Fruit fly (Drosophila melanogaster) whole organism, embryonic: ENCODE measurements around the gene Mgat4a.

Source experiments
- ATbp ChIP-seq: fragments of 200-800 bp; sonication (Bioruptor generic); optimal IDR thresholded peaks from 2 replicates; lab custom pipeline; 2017; ENCODE audit warnings: missing biosample characterization, mild to moderate bottlenecking, missing genetic modification characterization, missing genetic modification reagents
- Adf1 ChIP-seq: fragments of 200-800 bp; sonication (Bioruptor generic); IDR thresholded peaks from 2 replicates; pipeline ENCODE4 v1.3.6; 2022; ENCODE audit warnings: missing biosample characterization, missing genetic modification characterization
- Atf-2 ChIP-seq: fragments of 200-800 bp; sonication (Bioruptor generic); optimal IDR thresholded peaks from 2 replicates; lab custom pipeline; 2016; ENCODE audit warnings: missing biosample characterization, missing genetic modification characterization
- Atf6 ChIP-seq: fragments of 200-800 bp; sonication (Bioruptor generic); IDR thresholded peaks from 2 replicates; pipeline ENCODE4 v1.3.6; 2022; ENCODE audit warnings: missing biosample characterization, missing genetic modification characterization
- Awh ChIP-seq: fragments of 200-800 bp; sonication (Bioruptor generic); IDR thresholded peaks from 2 replicates; pipeline ENCODE4, ENCODE4 v1.3.6; 2022; ENCODE audit warnings: missing biosample characterization, missing genetic modification characterization
- CG10431 ChIP-seq: fragments of 200-800 bp; sonication (Bioruptor generic); optimal IDR thresholded peaks from 3 replicates; lab custom pipeline; 2018; ENCODE audit warnings: missing biosample characterization, mild to moderate bottlenecking, missing genetic modification characterization
- CG11398 ChIP-seq: fragments of 200-800 bp; sonication (Bioruptor generic); optimal IDR thresholded peaks from 2 replicates; lab custom pipeline; 2016; ENCODE audit warnings: missing biosample characterization, missing genetic modification characterization
- CG11456 ChIP-seq: fragments of 200-800 bp; sonication (Bioruptor generic); IDR thresholded peaks from 3 replicates; pipeline ENCODE4 v1.3.6; 2022; ENCODE audit warnings: missing biosample characterization, missing genetic modification characterization
- CG1529 ChIP-seq: fragments of 200-800 bp; sonication (Bioruptor generic); optimal IDR thresholded peaks from 3 replicates; lab custom pipeline; 2018; ENCODE audit warnings: missing biosample characterization, missing genetic modification characterization
- CG17385 ChIP-seq: fragments of 200-800 bp; sonication (Bioruptor generic); optimal IDR thresholded peaks from 3 replicates; lab custom pipeline; 2018; ENCODE audit warnings: missing biosample characterization, mild to moderate bottlenecking, missing genetic modification characterization
- CG17912 ChIP-seq: fragments of 200-800 bp; sonication (Bioruptor generic); optimal IDR thresholded peaks from 2 replicates; lab custom pipeline; 2018; ENCODE audit warnings: missing biosample characterization, mild to moderate bottlenecking, missing genetic modification characterization
- CG2199 ChIP-seq: fragments of 200-800 bp; sonication (Bioruptor generic); IDR thresholded peaks from 3 replicates; pipeline ENCODE4 v1.3.6; 2022; ENCODE audit warnings: missing biosample characterization, missing genetic modification characterization
- CG31224 ChIP-seq: fragments of 200-800 bp; sonication (Bioruptor generic); IDR thresholded peaks from 2 replicates; pipeline ENCODE4 v1.3.6; 2022; ENCODE audit warnings: missing biosample characterization, missing genetic modification characterization
- CG31365 ChIP-seq: fragments of 200-800 bp; sonication (Bioruptor generic); optimal IDR thresholded peaks from 2 replicates; lab custom pipeline; 2018; ENCODE audit warnings: missing biosample characterization, mild to moderate bottlenecking, missing genetic modification characterization
- CG33557 ChIP-seq: fragments of 200-800 bp; sonication (Bioruptor generic); optimal IDR thresholded peaks from 2 replicates; lab custom pipeline; 2019; ENCODE audit warnings: missing biosample characterization, mild to moderate bottlenecking, missing genetic modification characterization, moderate library complexity
- CG34224 ChIP-seq: fragments of 200-800 bp; sonication (Bioruptor generic); IDR thresholded peaks from 3 replicates; pipeline ENCODE4 v1.3.6; 2022; ENCODE audit warnings: missing biosample characterization, missing genetic modification characterization; ENCODE audit not compliant: partially characterized antibody
- CG4820 ChIP-seq: fragments of 200-800 bp; sonication (Bioruptor generic); optimal IDR thresholded peaks from 3 replicates; lab custom pipeline; 2016; ENCODE audit warnings: missing biosample characterization, missing genetic modification characterization
- CG6175 ChIP-seq: fragments of 200-800 bp; sonication (Bioruptor generic); IDR thresholded peaks from 3 replicates; pipeline ENCODE4 v1.3.6; 2022; ENCODE audit warnings: missing biosample characterization, missing genetic modification characterization
- CG8281 ChIP-seq: fragments of 200-800 bp; sonication (Bioruptor generic); optimal IDR thresholded peaks from 2 replicates; lab custom pipeline; 2018; ENCODE audit warnings: missing biosample characterization, mild to moderate bottlenecking, missing genetic modification characterization, moderate library complexity
- CG8359 ChIP-seq: fragments of 200-800 bp; sonication (Bioruptor generic); optimal IDR thresholded peaks from 2 replicates; lab custom pipeline; 2017; ENCODE audit warnings: missing biosample characterization, mild to moderate bottlenecking, missing genetic modification characterization, borderline replicate concordance
- CG9727 ChIP-seq: fragments of 200-800 bp; sonication (Bioruptor generic); optimal IDR thresholded peaks from 3 replicates; lab custom pipeline; 2017; ENCODE audit warnings: missing biosample characterization, mild to moderate bottlenecking, missing genetic modification characterization
- CrebB ChIP-seq: fragments of 200-800 bp; sonication (Bioruptor generic); optimal IDR thresholded peaks from 3 replicates; lab custom pipeline; 2018; ENCODE audit warnings: missing biosample characterization, mild to moderate bottlenecking, missing genetic modification characterization
- Dip3 ChIP-seq: fragments of 200-800 bp; sonication (Bioruptor generic); optimal IDR thresholded peaks from 3 replicates; lab custom pipeline; 2016; ENCODE audit warnings: missing biosample characterization, missing genetic modification characterization
- Doc3 ChIP-seq: fragments of 200-800 bp; sonication (Bioruptor generic); IDR thresholded peaks from 3 replicates; pipeline ENCODE4 v1.3.6; 2022; ENCODE audit warnings: missing biosample characterization, missing genetic modification characterization; ENCODE audit not compliant: partially characterized antibody
- Eip74EF ChIP-seq, 2 experiments: fragments of 200-800 bp in 1 of 2; fragments of >200 bp in 1 of 2; sonication (Bioruptor generic) in 1 of 2; optimal IDR thresholded peaks; 2 replicates each; lab custom pipeline; 2017 to 2019; ENCODE audit warnings: missing biosample characterization in 2 of 2, missing genetic modification characterization in 2 of 2, mild to moderate bottlenecking in 1 of 2, moderate library complexity in 1 of 2
- Nf-YA ChIP-seq: fragments of 200-800 bp; sonication (Bioruptor generic); IDR thresholded peaks from 2 replicates; pipeline ENCODE4 v1.3.6; 2022; ENCODE audit warnings: missing biosample characterization, missing genetic modification characterization
- Nf-YB ChIP-seq: fragments of 200-800 bp; sonication (Bioruptor generic); optimal IDR thresholded peaks from 3 replicates; lab custom pipeline; 2019; ENCODE audit warnings: missing biosample characterization, mild to moderate bottlenecking, missing genetic modification characterization, moderate library complexity
- Xbp1 ChIP-seq: fragments of 200-800 bp; sonication (Bioruptor generic); optimal IDR thresholded peaks from 3 replicates; lab custom pipeline; 2016; ENCODE audit warnings: missing biosample characterization, mild to moderate bottlenecking, missing genetic modification characterization
- aop ChIP-seq: fragments of 200-800 bp; sonication (Bioruptor generic); IDR thresholded peaks from 2 replicates; pipeline ENCODE4 v1.3.6; 2022; ENCODE audit warnings: missing biosample characterization, missing genetic modification characterization
- ara ChIP-seq: fragments of 200-800 bp; sonication (Bioruptor generic); IDR thresholded peaks from 2 replicates; pipeline ENCODE4 v1.3.6; 2022; ENCODE audit warnings: missing biosample characterization, missing genetic modification characterization
- ash1 ChIP-seq: fragments of 200-800 bp; sonication (Bioruptor generic); optimal IDR thresholded peaks from 2 replicates; lab custom pipeline; 2018; ENCODE audit warnings: missing biosample characterization, mild to moderate bottlenecking, missing genetic modification characterization
- bab2 ChIP-seq: fragments of 200-800 bp; sonication (Bioruptor generic); optimal IDR thresholded peaks from 2 replicates; lab custom pipeline; 2016; ENCODE audit warnings: missing biosample characterization, missing genetic modification characterization
- dan ChIP-seq: fragments of 200-800 bp; sonication (Bioruptor generic); IDR thresholded peaks from 2 replicates; pipeline ENCODE4 v1.3.6; 2022; ENCODE audit warnings: missing biosample characterization, missing genetic modification characterization
- disco-r ChIP-seq: fragments of 200-800 bp; sonication (Bioruptor generic); optimal IDR thresholded peaks from 2 replicates; lab custom pipeline; 2016; ENCODE audit warnings: missing biosample characterization, missing genetic modification characterization
- ems ChIP-seq: fragments of 200-800 bp; sonication (Bioruptor generic); optimal IDR thresholded peaks from 3 replicates; lab custom pipeline; 2016; ENCODE audit warnings: missing biosample characterization, missing genetic modification characterization
- insv ChIP-seq, 2 experiments: fragments of 200-800 bp; sonication (Bioruptor generic); optimal IDR thresholded peaks; 3 replicates each; lab custom pipeline; 2016 to 2018; ENCODE audit warnings: missing biosample characterization in 2 of 2, missing genetic modification characterization in 2 of 2
- nmo ChIP-seq: fragments of 200-800 bp; sonication (Bioruptor generic); optimal IDR thresholded peaks from 2 replicates; lab custom pipeline; 2018; ENCODE audit warnings: missing biosample characterization, mild to moderate bottlenecking, missing genetic modification characterization, moderate library complexity
- pfk ChIP-seq: fragments of 200-800 bp; sonication (Bioruptor generic); optimal IDR thresholded peaks from 2 replicates; lab custom pipeline; 2018; ENCODE audit warnings: missing biosample characterization, mild to moderate bottlenecking, missing genetic modification characterization, moderate library complexity
- pzg ChIP-seq: fragments of 200-800 bp; sonication (Bioruptor generic); optimal IDR thresholded peaks from 3 replicates; lab custom pipeline; 2018; ENCODE audit warnings: missing biosample characterization, mild to moderate bottlenecking, missing genetic modification characterization, moderate library complexity
- ranshi ChIP-seq: fragments of 200-800 bp; sonication (Bioruptor generic); IDR thresholded peaks from 2 replicates; pipeline ENCODE4 v1.3.6; 2022; ENCODE audit warnings: missing biosample characterization, missing genetic modification characterization
- sc ChIP-seq, 3 experiments: fragments of >200 bp in 2 of 3; fragments of 200-800 bp in 1 of 3; sonication (Bioruptor generic) in 1 of 3; optimal IDR thresholded peaks; 2 replicates in 2 of 3; 3 replicates in 1 of 3; lab custom pipeline; 2017; ENCODE audit warnings: mild to moderate bottlenecking in 1 of 3, missing biosample characterization in 1 of 3, missing genetic modification characterization in 1 of 3, missing genetic modification reagents in 1 of 3
- sd ChIP-seq: fragments of 200-800 bp; sonication (Bioruptor generic); optimal IDR thresholded peaks from 3 replicates; lab custom pipeline; 2018; ENCODE audit warnings: missing biosample characterization, mild to moderate bottlenecking, missing genetic modification characterization, moderate library complexity
- so ChIP-seq: fragments of 200-800 bp; sonication (Bioruptor generic); IDR thresholded peaks from 3 replicates; pipeline ENCODE4 v1.3.6; 2022; ENCODE audit warnings: missing biosample characterization, missing genetic modification characterization
- sug ChIP-seq: fragments of 200-800 bp; optimal IDR thresholded peaks from 2 replicates; lab custom pipeline; 2019; ENCODE audit warnings: missing biosample characterization, mild to moderate bottlenecking, missing genetic modification characterization, moderate library complexity
- unc-4 ChIP-seq: fragments of 200-800 bp; sonication (Bioruptor generic); IDR thresholded peaks from 2 replicates; pipeline ENCODE4 v1.3.6; 2022; ENCODE audit warnings: missing biosample characterization, missing genetic modification characterization; ENCODE audit not compliant: partially characterized antibody
- wek ChIP-seq: fragments of 200-800 bp; sonication (Bioruptor generic); optimal IDR thresholded peaks from 3 replicates; lab custom pipeline; 2018; ENCODE audit warnings: missing biosample characterization, mild to moderate bottlenecking, missing genetic modification characterization, moderate library complexity

Mgat4a gene

DNA sequence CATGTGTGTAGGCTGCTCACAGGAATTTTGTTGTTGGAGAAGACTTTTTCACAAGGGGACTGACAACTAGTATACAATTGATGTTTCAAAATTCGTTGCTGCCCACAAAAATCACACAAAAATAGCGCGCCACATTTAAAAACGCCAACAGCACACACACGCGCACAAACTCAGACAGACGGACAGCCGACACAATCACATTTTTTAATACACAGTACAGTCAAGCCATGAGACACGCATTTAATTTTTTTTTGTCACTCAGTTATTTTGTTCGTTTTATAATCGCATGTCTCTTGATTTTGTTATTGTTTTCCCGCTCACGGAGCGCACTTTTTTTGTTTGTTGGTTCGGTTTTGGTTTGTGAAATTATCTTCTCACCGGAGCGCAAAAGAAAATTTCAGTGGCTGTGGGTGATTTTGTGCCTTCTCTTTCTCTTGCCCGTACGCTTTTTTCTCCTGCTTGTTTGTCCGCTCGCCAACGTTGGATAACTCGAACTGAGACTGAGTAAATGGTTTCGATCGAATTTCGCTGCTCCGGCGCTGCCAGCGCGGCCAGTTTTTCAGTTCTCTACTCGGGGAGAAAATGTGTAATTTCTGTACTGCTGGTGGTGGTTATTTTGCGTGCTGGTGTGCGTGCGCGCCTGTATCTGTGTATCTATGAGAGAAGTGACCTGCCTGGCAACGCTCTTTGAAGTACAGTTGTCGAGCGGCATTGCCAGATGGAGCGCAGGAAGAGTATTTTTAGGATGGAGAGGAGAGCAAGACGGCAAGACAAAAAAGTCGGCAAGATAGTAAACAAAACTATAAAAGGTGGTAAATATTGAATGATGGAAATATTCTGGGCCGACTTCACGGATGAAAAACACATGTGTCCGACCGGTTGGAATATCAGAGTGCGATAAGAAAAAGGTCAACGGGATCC is 4.1 kb upstream of the Mgat4a start, which contains the start of gene CG42507 (continued):
- TF ChIP-seq unc-4, result peak; percentile 46; the same call in 1 of the 2 replicates
- TF ChIP-seq so (GFP tag; lab: Robert Waterston, UW), result no peak; the same call in 1 of the 3 replicates
- TF ChIP-seq CG17385, result peak; percentile 47
- TF ChIP-seq Atf-2 (GFP tag; lab: Kevin White, UChicago), result no peak
- TF ChIP-seq CG6175, result 0 out of 3 replicates have a peak, but pooled peaks have one; percentile 18
- TF ChIP-seq CG11456, result no peak
- TF ChIP-seq aop (GFP tag; lab: Robert Waterston, UW), result no peak
- TF ChIP-seq ATbp (GFP tag; lab: Kevin White, UChicago), result peak; percentile 33
- TF ChIP-seq sc (optimal IDR thresholded peaks at IDR 0.05; lab: Kevin White, UChicago), result no peak
- TF ChIP-seq sc (GFP tag; optimal IDR thresholded peaks at IDR 0.05; lab: Kevin White, UChicago), result peak; percentile 16
- TF ChIP-seq Doc3, result peak; percentile 45; the same call in 1 of the 3 replicates
- no peak for TF ChIP-seq nmo (GFP tag; lab: Kevin White, UChicago)
- peak; percentile 47 for TF ChIP-seq CG9727 (GFP tag; lab: Kevin White, UChicago)
- TF ChIP-seq CG34224, result peak; percentile 74
- peak; percentile 19; the same call in 1 of the 2 replicates for TF ChIP-seq ranshi (GFP tag; lab: Robert Waterston, UW)
- peak; percentile 63 for TF ChIP-seq CG33557
- peak; percentile 65 for TF ChIP-seq pfk (GFP tag; lab: Kevin White, UChicago)
- peak; percentile 5 for TF ChIP-seq Nf-YB (GFP tag; lab: Kevin White, UChicago)
- peak; percentile 46 for TF ChIP-seq ems (GFP tag; lab: Kevin White, UChicago)
- TF ChIP-seq Nf-YA (GFP tag; lab: Robert Waterston, UW), result 0 out of 2 replicates have a peak, but pooled peaks have one; percentile 20
- peak in 1 of 2 experiments; percentile 35 for TF ChIP-seq Eip74EF (GFP tag; optimal IDR thresholded peaks at IDR 0.05; lab: Kevin White, UChicago)
- no peak for TF ChIP-seq Awh (GFP tag; lab: Robert Waterston, UW)
- peak; percentile 73; the same call in 2 of the 3 replicates for TF ChIP-seq CG2199
- peak; percentile 55 for TF ChIP-seq wek (GFP tag; lab: Kevin White, UChicago)
- TF ChIP-seq Xbp1 (GFP tag; lab: Kevin White, UChicago), result no peak
- TF ChIP-seq CG11398 (GFP tag; lab: Kevin White, UChicago), result peak; percentile 14
- peak; percentile 34 for TF ChIP-seq ash1 (GFP tag; lab: Kevin White, UChicago)
- TF ChIP-seq CG8281 (tag; lab: Kevin White, UChicago), result peak; percentile 61
- TF ChIP-seq Dip3 (GFP tag; lab: Kevin White, UChicago), result peak; percentile 3
- TF ChIP-seq CG1529 (GFP tag; lab: Kevin White, UChicago), result peak; percentile 25
- peak; percentile 76 for TF ChIP-seq CrebB (tag; lab: Kevin White, UChicago)
- TF ChIP-seq insv (GFP tag; optimal IDR thresholded peaks at IDR 0.05; lab: Kevin White, UChicago), result peak in 1 of 2 experiments; percentile 73
- TF ChIP-seq CG17912, result peak; percentile 61
- peak; percentile 83 for TF ChIP-seq Adf1
- TF ChIP-seq sd (tag; lab: Kevin White, UChicago), result peak; percentile 68
- TF ChIP-seq sug (tag; lab: Kevin White, UChicago), result peak; percentile 84
- TF ChIP-seq CG8359, result peak; percentile 20
- peak; percentile 41; the same call in 1 of the 2 replicates for TF ChIP-seq CG31224
- TF ChIP-seq disco-r (GFP tag; lab: Kevin White, UChicago), result no peak
- peak; percentile 52 for TF ChIP-seq CG31365
- TF ChIP-seq pzg (GFP tag; lab: Kevin White, UChicago), result peak; percentile 5
- peak; percentile 28 for TF ChIP-seq bab2 (GFP tag; lab: Kevin White, UChicago)
- TF ChIP-seq CG4820, result no peak
- peak; percentile 59 for TF ChIP-seq Atf6
- peak; percentile 84 for TF ChIP-seq CG10431
- TF ChIP-seq ara (GFP tag; lab: Robert Waterston, UW), result peak; percentile 50
- TF ChIP-seq dan, result no peak
